Worm (Caenorhabditis elegans): ENCODE results near the gene C56A3.4.

C56A3.4 gene

DNA sequence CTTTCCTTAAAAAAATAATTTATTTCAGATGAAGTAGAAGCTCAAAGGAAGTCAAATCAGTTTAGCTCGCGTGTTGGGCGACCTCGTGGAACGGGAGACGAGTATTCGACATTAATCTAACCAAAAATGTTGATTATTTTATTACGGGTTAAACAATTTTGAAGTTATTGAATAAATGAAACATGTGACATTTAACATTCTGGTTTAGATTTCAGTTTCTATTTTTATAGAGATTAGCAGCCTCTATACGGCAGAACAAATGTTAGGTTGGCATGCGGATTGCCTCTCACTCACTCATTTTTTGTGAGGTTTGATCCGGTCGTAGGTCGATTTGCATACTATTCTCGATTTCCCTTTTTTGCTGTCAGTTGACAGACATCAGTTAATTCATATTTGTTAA is 32.9 kb upstream of the C56A3.4 start, which contains the start of gene F53F4.1:
F53F4.1 (plus strand) TSS at position 301 of the 400 bp plus-strand sequence.
- TF ChIP-seq nhr-67 (tag; optimal IDR thresholded peaks at IDR 0.05) = no peak
- no peak for TF ChIP-seq mml-1 (tag; optimal IDR thresholded peaks at IDR 0.05)
- no peak for TF ChIP-seq elt-3 (tag; optimal IDR thresholded peaks at IDR 0.05)
- TF ChIP-seq ceh-28 (tag; optimal IDR thresholded peaks at IDR 0.05) = no peak
- no peak for TF ChIP-seq zag-1 (tag; optimal IDR thresholded peaks at IDR 0.05)
- no peak for TF ChIP-seq nhr-23 (tag; optimal IDR thresholded peaks at IDR 0.05)
- no peak for TF ChIP-seq lsy-12 (tag; optimal IDR thresholded peaks at IDR 0.05)
- no peak for TF ChIP-seq mdl-1 (tag; optimal IDR thresholded peaks at IDR 0.05)

DNA sequence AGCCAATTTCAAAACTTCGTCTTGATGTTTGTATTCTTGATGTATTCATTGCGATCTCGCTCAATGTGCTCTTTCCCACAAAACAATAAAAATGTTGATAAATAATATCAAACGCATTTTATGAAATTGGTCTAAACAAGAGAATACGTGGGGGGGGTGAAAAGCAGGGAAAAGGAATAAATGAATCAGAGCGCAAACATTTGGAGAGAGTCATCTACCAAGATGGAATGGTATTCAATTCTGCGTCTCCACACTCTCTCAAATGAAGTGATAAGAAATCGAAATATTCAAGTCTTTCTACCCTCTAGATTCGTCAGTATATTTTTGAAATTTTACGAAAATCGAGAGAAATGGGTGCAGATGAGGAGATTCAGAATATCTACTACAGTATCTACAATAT is 29.1 kb upstream of the C56A3.4 start, which contains the start of gene C50B8.5:
C50B8.5 (plus strand) TSS at position 273 of the 400 bp plus-strand sequence.
- TF ChIP-seq pha-4 (tag; optimal IDR thresholded peaks at IDR 0.05) (peak; percentile 67), daf-12 (tag; optimal IDR thresholded peaks at IDR 0.05) (no peak), nhr-25 (tag; optimal IDR thresholded peaks at IDR 0.05) (no peak), elt-2 (tag; optimal IDR thresholded peaks at IDR 0.05) (peak; percentile 56), pqm-1 (tag; optimal IDR thresholded peaks at IDR 0.05) (peak; percentile 72)

DNA sequence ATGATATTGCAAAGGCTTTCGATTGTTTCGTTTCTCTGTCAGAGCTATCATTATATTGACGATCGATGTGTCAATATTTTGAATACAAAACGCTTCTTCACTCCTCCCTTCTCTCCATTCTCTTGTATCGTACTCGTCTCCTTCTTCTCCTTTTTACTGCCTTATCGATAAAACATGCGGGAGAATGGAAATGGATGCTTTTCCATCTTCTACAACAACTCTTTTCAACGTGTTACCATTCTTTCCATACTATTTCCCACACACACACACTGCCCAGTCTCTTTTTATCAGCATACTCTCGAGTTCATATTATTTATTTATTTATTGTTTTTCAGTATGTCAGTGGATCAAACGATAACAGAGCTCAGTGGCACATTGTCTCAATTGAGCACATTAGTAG is 27.1 kb upstream of the C56A3.4 start, which contains the start of gene C50B8.6:
C50B8.6 (plus strand) TSS at position 336 of the 400 bp plus-strand sequence.
- TF ChIP-seq elt-2 (tag; optimal IDR thresholded peaks at IDR 0.05) = peak; percentile 67
- no peak for TF ChIP-seq nhr-28 (tag; optimal IDR thresholded peaks at IDR 0.05)
- peak; percentile 52 for TF ChIP-seq pha-4 (tag; optimal IDR thresholded peaks at IDR 0.05)

DNA sequence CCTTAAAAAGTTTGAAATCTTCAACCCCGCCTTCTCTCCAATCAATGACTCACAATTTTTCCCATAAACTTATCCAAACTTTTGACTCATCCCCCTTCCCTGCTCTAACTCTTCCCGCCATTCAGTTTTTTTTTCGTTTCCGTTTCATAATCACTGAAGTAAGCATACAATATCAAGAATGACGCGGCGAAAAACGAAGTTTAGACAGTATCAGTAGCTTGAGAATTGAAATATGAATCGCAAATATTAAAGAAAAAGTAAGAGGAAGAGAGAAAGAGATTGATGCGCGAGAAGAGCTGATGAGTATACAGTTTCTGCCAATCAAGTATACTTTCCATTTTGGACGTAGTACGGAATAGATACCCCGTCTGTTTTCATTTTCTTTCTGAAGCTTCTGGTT is 25.9 kb upstream of the C56A3.4 start:
- no peak for TF ChIP-seq daf-12 (tag; optimal IDR thresholded peaks at IDR 0.05)
- no peak for TF ChIP-seq aly-2 (tag; optimal IDR thresholded peaks at IDR 0.05)
- no peak for TF ChIP-seq nhr-11 (tag; optimal IDR thresholded peaks at IDR 0.05)
- TF ChIP-seq nhr-67 (tag; optimal IDR thresholded peaks at IDR 0.05) = no peak
- TF ChIP-seq pha-4 (tag; optimal IDR thresholded peaks at IDR 0.05) = no peak
- TF ChIP-seq lin-39 (tag; optimal IDR thresholded peaks at IDR 0.05) = no peak
- TF ChIP-seq nhr-237 (tag; optimal IDR thresholded peaks at IDR 0.05) = no peak
- TF ChIP-seq fos-1 (tag; optimal IDR thresholded peaks at IDR 0.05) = no peak
- no peak for TF ChIP-seq egl-27 (tag; optimal IDR thresholded peaks at IDR 0.05)
- no peak for TF ChIP-seq mml-1 (tag; optimal IDR thresholded peaks at IDR 0.05)
- TF ChIP-seq fkh-10 (GFP tag; optimal IDR thresholded peaks at IDR 0.05) = no peak
- no peak for TF ChIP-seq nhr-77 (tag; optimal IDR thresholded peaks at IDR 0.05)
- no peak for TF ChIP-seq unc-62 (GFP tag; optimal IDR thresholded peaks at IDR 0.05)
- no peak for TF ChIP-seq ceh-28 (tag; optimal IDR thresholded peaks at IDR 0.05)
- TF ChIP-seq ceh-16 (tag; optimal IDR thresholded peaks at IDR 0.05) = no peak
- no peak for TF ChIP-seq ceh-82 (tag; optimal IDR thresholded peaks at IDR 0.05)
- no peak for TF ChIP-seq ama-1 (optimal IDR thresholded peaks at IDR 0.05)
- TF ChIP-seq jun-1 (tag; optimal IDR thresholded peaks at IDR 0.05) = no peak
- no peak for TF ChIP-seq nhr-25 (tag; optimal IDR thresholded peaks at IDR 0.05)

DNA sequence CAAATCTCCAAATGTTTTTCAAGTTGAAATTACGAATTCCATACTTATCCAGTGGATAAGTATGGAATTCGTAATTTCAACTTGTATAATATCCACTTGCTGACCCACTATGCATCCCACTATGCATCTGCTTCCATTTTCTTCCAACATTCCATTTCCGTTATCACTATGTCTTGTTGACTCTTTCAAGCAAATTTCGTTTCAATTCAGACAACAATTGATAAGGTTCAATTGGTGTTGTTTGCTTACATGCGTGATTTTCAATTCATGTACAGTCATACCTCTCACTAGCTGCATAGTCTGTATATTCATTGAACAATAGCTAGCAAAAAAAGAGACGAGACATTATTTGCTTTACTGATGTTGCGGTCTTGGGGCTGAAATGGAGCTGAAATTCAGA is 25.3 kb upstream of the C56A3.4 start:
- TF ChIP-seq nfya-1 (tag; optimal IDR thresholded peaks at IDR 0.05; ENCODE audit: insufficient read depth) (no peak), ceh-16 (tag; optimal IDR thresholded peaks at IDR 0.05) (no peak), elt-1 (tag; optimal IDR thresholded peaks at IDR 0.05) (no peak), ztf-4 (tag; optimal IDR thresholded peaks at IDR 0.05) (no peak), elt-2 (tag; optimal IDR thresholded peaks at IDR 0.05) (peak; percentile 71), pha-4 (tag; optimal IDR thresholded peaks at IDR 0.05) (peak; percentile 86), pqm-1 (tag; optimal IDR thresholded peaks at IDR 0.05) (peak; percentile 80)

DNA sequence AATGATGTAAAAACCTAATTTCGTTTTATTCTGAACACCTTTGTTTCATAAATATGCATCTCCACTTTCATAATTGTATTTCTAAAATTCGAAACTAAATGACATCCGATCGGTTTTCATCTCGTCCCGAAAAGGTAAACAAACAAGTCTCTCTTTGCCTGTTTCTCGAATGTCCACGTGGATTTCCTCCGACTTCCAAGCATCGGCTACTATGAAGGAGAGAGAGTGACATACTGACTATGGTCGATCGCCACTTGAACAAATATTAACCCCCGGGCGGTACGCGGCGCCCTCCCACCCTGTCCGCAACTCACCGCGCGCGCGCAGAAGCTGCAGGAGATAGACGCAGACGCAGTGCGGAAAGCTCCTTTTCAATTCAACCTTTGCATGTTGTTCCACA is 24.3 kb upstream of the C56A3.4 start:
- peak; percentile 75 for TF ChIP-seq pha-4 (tag; optimal IDR thresholded peaks at IDR 0.05)
- no peak for TF ChIP-seq nhr-28 (tag; optimal IDR thresholded peaks at IDR 0.05)

DNA sequence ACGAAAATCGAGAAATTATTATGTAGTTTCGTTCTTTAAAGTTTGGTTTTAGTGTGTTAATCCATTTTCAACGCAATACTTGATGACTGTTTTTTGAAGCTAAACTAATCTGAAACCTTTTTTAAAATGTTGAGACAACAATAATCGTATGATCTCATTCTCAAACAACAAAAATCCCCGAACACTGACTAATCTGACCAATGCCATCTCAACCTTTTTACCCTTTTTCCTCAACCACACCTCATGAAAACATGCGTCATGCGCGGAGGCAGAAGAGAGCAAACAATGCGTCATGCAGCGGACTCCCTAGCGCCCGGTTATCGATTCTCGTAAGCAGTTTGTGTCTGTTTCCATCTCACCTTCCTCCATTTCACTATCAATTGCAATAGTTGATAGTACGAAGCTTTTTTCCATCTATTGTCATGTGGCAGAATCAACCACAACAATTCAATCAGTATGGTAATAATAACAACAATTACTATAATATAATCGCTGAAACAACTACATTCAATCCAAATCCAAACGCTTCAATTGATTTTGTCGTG is 20.2 kb upstream of the C56A3.4 start, which contains the start of gene C50B8.4:
C50B8.4 (plus strand) TSS at position 299 of the 545 bp plus-strand sequence.
- TF ChIP-seq pqm-1 (tag; optimal IDR thresholded peaks at IDR 0.05) (peak; percentile 64), pha-4 (tag; optimal IDR thresholded peaks at IDR 0.05) (peak; percentile 24), lin-39 (tag; optimal IDR thresholded peaks at IDR 0.05) (no peak), eor-1 (tag; optimal IDR thresholded peaks at IDR 0.05) (no peak), snpc-4 (tag; optimal IDR thresholded peaks at IDR 0.05) (peak; percentile 24), elt-2 (tag; optimal IDR thresholded peaks at IDR 0.05) (peak; percentile 67)
